Worm (Caenorhabditis elegans): ENCODE results near the gene F58G1.8.

Gene F58G1.8

DNA sequence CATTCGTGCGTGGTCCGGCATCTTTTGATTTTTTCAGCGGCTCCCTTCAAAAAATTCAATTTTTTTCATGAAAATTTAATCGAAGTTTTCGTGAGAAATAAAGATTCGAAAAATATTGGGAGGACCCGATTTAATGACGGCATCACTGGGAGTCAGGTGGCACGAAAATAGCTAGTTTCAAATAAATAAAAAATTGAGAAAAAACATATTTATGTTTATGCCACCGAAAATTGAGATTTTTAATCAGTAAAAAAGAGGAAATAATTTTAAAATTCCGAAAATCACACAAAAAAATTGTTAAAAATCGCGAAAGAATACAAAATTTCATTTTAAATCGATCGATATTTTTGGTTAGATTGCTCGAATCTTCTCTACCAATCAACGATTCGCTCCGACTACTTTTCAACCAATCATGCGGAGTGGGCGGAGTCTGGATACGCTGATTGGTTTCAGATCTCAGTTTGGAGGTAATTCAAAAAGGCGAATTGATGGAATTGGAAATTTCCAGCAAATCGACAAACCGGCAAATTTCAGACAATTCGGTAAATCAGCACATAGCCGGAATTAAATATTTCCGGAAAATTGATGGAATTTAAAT lies 47.3 kb downstream of the F58G1.8 start, which contains the start of gene gsy-1:
Gene gsy-1 (minus strand): TSS at position 51 of the 598 bp plus-strand sequence.
- no peak for TF ChIP-seq F39B2.1 (GFP tag; IDR thresholded peaks at IDR 0.05)
- no peak for TF ChIP-seq athp-1 (tag; optimal IDR thresholded peaks at IDR 0.05)
- no peak for TF ChIP-seq mes-4 (tag; optimal IDR thresholded peaks at IDR 0.05)
- 0 out of 2 replicates have a peak, but pooled peaks have one; percentile 17 for TF ChIP-seq madf-6 (GFP tag; IDR thresholded peaks at IDR 0.05)
- no peak for TF ChIP-seq hsf-1 (GFP tag; IDR thresholded peaks at IDR 0.05)
- TF ChIP-seq ztf-28 (GFP tag; IDR thresholded peaks at IDR 0.05) = no peak
- 0 out of 2 replicates have a peak, but pooled peaks have one; percentile 48 for TF ChIP-seq nfyb-1 (GFP tag; IDR thresholded peaks at IDR 0.05)
- TF ChIP-seq sdz-38 (tag; optimal IDR thresholded peaks at IDR 0.05) = no peak
- no peak for TF ChIP-seq B0336.3 (GFP tag; IDR thresholded peaks at IDR 0.05)
- no peak for TF ChIP-seq ztf-22 (GFP tag; optimal IDR thresholded peaks at IDR 0.05)
- no peak for TF ChIP-seq nhr-27 (tag; optimal IDR thresholded peaks at IDR 0.05)

All from whole organism, young adult.